Worm (Caenorhabditis elegans) whole organism, mixed stage, embryonic: ENCODE data around the gene hsp-25.

Experiments used
- ceh-83 ChIP-seq: fragments of 200-800 bp; sonication (Bioruptor generic); optimal IDR thresholded peaks from 2 replicates; lab custom pipeline; 2018; ENCODE audit warnings: mild to moderate bottlenecking, missing genetic modification characterization, missing compliant biosample characterization
- ces-1 ChIP-seq: fragments of 150-350 bp; optimal IDR thresholded peaks from 2 replicates; lab custom pipeline; 2014; ENCODE audit warnings: missing biosample characterization, missing genetic modification reagents, missing genetic modification characterization
- elt-3 ChIP-seq: fragments of 150-350 bp; optimal IDR thresholded peaks from 2 replicates; lab custom pipeline; 2014; ENCODE audit warnings: missing biosample characterization, missing genetic modification characterization
- lin-13 ChIP-seq: fragments of 150-350 bp; optimal IDR thresholded peaks from 2 replicates; lab custom pipeline; 2014; ENCODE audit warnings: missing biosample characterization, missing genetic modification characterization
- lsy-2 ChIP-seq: fragments of 150-350 bp; optimal IDR thresholded peaks from 2 replicates; lab custom pipeline; 2014; ENCODE audit warnings: missing biosample characterization, missing genetic modification characterization
- mls-2 ChIP-seq: sonication (generic microtip); optimal IDR thresholded peaks from 2 replicates; lab custom pipeline; 2016; ENCODE audit warnings: mild to moderate bottlenecking, missing genetic modification characterization, moderate library complexity, missing compliant biosample characterization
- nhr-28 ChIP-seq: fragments of 150-350 bp; optimal IDR thresholded peaks from 2 replicates; lab custom pipeline; 2014; ENCODE audit warnings: missing biosample characterization, missing genetic modification characterization
- nhr-76 ChIP-seq: sonication (generic microtip); optimal IDR thresholded peaks from 2 replicates; lab custom pipeline; 2017; ENCODE audit warnings: missing biosample characterization, missing genetic modification characterization
- pha-4 ChIP-seq: fragments of 150-350 bp; optimal IDR thresholded peaks from 2 replicates; lab custom pipeline; 2018; ENCODE audit warnings: missing biosample characterization, missing genetic modification reagents, missing genetic modification characterization
- snpc-4 ChIP-seq: fragments of 150-350 bp; optimal IDR thresholded peaks from 2 replicates; lab custom pipeline; 2014; ENCODE audit warnings: missing biosample characterization, missing genetic modification characterization
- sptf-1 ChIP-seq: sonication (generic microtip); optimal IDR thresholded peaks from 2 replicates; lab custom pipeline; 2017; ENCODE audit warnings: mild to moderate bottlenecking, missing genetic modification characterization, moderate library complexity, missing compliant biosample characterization
- unc-62 ChIP-seq: fragments of 150-350 bp; optimal IDR thresholded peaks from 2 replicates; lab custom pipeline; 2014; ENCODE audit warnings: missing biosample characterization, missing genetic modification reagents, missing genetic modification characterization

DNA sequence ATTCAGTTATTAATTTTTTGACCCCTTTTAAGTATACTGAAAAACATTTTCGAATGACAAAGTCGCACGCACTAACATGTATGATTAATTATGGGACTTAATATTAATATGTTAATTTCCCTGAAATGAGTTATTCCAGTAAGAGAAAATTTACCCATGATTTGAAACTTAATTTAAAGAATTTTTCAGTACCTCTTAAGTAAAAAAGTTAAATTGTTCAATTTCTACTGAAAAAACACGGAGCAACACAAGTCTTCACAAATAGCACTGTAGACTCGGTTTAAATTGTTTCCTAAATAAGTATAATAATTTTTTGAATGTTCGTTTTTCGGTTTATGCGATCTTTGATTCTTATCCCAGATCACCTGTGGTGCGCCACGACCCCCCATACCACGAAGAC, 37.0 kb downstream of the hsp-25 start:
- TF ChIP-seq ceh-83: no peak
- no peak for TF ChIP-seq nhr-76
- TF ChIP-seq ces-1 (GFP tag; lab: Kevin White, UChicago): no peak
- TF ChIP-seq mls-2 (tag; lab: Kevin White, UChicago): no peak
- no peak for TF ChIP-seq pha-4 (tag; lab: Kevin White, UChicago)
- no peak for TF ChIP-seq elt-3 (tag; lab: Kevin White, UChicago)
- TF ChIP-seq snpc-4 (tag; lab: Kevin White, UChicago): no peak
- no peak for TF ChIP-seq nhr-28 (tag; lab: Kevin White, UChicago)
- TF ChIP-seq lsy-2 (tag; lab: Kevin White, UChicago): no peak
- no peak for TF ChIP-seq unc-62 (GFP tag; lab: Kevin White, UChicago)
- TF ChIP-seq lin-13 (tag; lab: Kevin White, UChicago): no peak
- TF ChIP-seq sptf-1 (tag; lab: Kevin White, UChicago): no peak
